Fruit fly (Drosophila melanogaster): ENCODE results near the gene Tm2.

Gene Tm2

DNA sequence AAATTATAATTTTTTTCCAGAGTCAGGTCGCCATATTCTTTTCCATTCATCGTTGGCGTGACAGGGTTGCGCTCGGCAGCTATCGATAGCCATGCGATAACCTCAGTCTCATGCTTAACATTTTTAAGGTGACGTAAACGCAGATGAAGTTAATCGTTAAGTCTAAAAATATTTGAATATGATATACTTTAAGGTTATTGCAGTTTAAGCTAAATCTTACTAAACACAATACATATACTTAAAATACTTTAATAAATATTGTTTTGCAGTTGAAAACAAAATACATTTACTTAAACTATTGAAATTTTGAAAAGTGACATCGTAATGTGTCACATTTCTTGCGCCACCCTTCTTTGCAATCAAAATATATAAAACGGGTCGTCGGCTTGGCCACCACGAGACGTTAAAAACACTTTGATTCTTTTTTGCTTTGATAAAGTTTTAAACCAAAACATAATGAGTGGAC lies 34.8 kb upstream of the Tm2 start, which contains the start of the genes Cp190 and CG4338 (continued):
- TF ChIP-seq CG42726 (GFP tag; IDR thresholded peaks at IDR 0.05; ENCODE audit: partially characterized antibody) (peak; percentile 76), eyg (GFP tag; optimal IDR thresholded peaks at IDR 0.05) (peak; percentile 78), pan (optimal IDR thresholded peaks at IDR 0.05) (no peak), pan (GFP tag; optimal IDR thresholded peaks at IDR 0.05 in 1 of 2, IDR thresholded peaks at IDR 0.05 in 1 of 2) (peak in 1 of 2 experiments; percentile 97), lmd (GFP tag; IDR thresholded peaks at IDR 0.05) (peak; percentile 98), CG13424 (tag; optimal IDR thresholded peaks at IDR 0.05) (peak; percentile 99), CG10321 (GFP tag; IDR thresholded peaks at IDR 0.05) (peak; percentile 80), zen (tag; optimal IDR thresholded peaks at IDR 0.05) (peak; percentile 98), CG4424 (GFP tag; optimal IDR thresholded peaks at IDR 0.05) (peak; percentile 98), fd102C (GFP tag; optimal IDR thresholded peaks at IDR 0.05) (peak; percentile 84), CG2712 (tag; optimal IDR thresholded peaks at IDR 0.05) (peak; percentile 99), Mrtf (GFP tag; IDR thresholded peaks at IDR 0.05) (peak; percentile 94), CG14667 (GFP tag; IDR thresholded peaks at IDR 0.05) (peak; percentile 93), CG17385 (GFP tag; optimal IDR thresholded peaks at IDR 0.05) (peak; percentile 97), fu2 (GFP tag; optimal IDR thresholded peaks at IDR 0.05) (peak; percentile 85), exex (tag; optimal IDR thresholded peaks at IDR 0.05) (peak; percentile 92), oc (tag; optimal IDR thresholded peaks at IDR 0.05) (peak; percentile 98), cad (GFP tag; optimal IDR thresholded peaks at IDR 0.05) (no peak), Gsc (GFP tag; IDR thresholded peaks at IDR 0.05) (peak; percentile 87; the same call in 1 of the 2 replicates), inv (GFP tag; IDR thresholded peaks at IDR 0.05; ENCODE audit: partially characterized antibody) (peak; percentile 71), CG1233 (GFP tag; optimal IDR thresholded peaks at IDR 0.05) (peak; percentile 98), CG16863 (GFP tag; optimal IDR thresholded peaks at IDR 0.05) (peak; percentile 90), CG12942 (GFP tag; optimal IDR thresholded peaks at IDR 0.05) (peak; percentile 97), CG6813 (GFP tag; optimal IDR thresholded peaks at IDR 0.05) (peak; percentile 94), Tbp (GFP tag; optimal IDR thresholded peaks at IDR 0.05) (no peak), pros (GFP tag; optimal IDR thresholded peaks at IDR 0.05) (peak; percentile 88), CG17612 (GFP tag; IDR thresholded peaks at IDR 0.05) (peak; percentile 91), CG12391 (tag; optimal IDR thresholded peaks at IDR 0.05) (peak; percentile 99), sens (GFP tag) (peak; percentile 99), Antp (GFP tag; optimal IDR thresholded peaks at IDR 0.05) (peak; percentile 81), NC2β (GFP tag; optimal IDR thresholded peaks at IDR 0.05) (peak; percentile 88), Lpt (GFP tag; optimal IDR thresholded peaks at IDR 0.05) (no peak)

DNA sequence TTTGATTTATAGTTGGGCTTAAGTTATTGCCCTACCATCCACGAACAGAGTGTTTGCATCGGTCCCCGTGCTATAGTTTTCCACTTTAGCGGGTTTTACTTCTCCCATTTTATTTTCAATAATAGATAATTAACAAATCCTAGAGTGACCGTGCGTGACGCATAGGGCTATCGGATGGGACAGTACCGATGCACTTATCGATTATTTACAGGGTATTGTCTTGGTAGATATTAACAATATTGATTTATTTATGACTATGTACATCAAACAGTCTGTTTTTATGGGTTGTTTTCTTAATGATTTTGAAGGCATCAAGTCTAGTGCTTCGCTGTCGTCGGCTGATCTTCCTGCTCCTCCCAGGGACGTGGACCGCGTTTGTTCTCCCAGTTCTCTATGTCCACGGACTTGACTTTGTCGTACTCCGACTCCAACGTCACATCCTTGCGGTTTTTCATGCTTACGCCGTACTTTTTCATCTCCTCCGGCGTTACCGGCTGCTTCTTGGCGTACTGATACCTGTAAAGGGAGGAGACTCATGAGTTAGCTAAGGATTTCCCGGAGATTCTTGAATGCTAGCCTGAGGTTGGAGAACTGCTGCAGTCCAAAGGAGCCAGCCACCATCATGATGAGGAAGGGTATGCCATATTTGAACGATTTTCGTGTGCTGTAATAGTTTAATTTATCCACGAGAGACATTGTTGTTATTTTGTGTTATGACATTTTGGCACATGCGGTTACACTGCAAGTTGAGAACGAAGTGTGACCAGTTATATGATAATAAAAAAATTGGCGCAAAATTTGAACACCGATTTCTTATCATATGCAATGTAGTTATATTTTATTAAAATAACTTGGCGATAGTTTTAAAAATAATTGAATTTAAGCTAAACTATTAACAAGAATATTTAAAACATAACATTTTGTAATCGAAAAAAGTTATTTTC lies 31.8 kb upstream of the Tm2 start, which contains the start of the genes MRG15 and Tm1:
Gene MRG15, minus strand, starts transcription at position 184 of the 944 bp plus-strand sequence.
Gene Tm1, plus strand, starts transcription at position 295 of the 944 bp plus-strand sequence.
- TF ChIP-seq CG34224 (GFP tag; IDR thresholded peaks at IDR 0.05; ENCODE audit: partially characterized antibody) = peak; percentile 54
- TF ChIP-seq CG4404 (GFP tag; IDR thresholded peaks at IDR 0.05) = no peak
- peak; percentile 78 for TF ChIP-seq BEAF-32 (GFP tag; optimal IDR thresholded peaks at IDR 0.05)
- no peak for TF ChIP-seq ac (GFP tag; optimal IDR thresholded peaks at IDR 0.05)
- TF ChIP-seq Dll (GFP tag; IDR thresholded peaks at IDR 0.05; ENCODE audit: partially characterized antibody) = peak; percentile 71
- TF ChIP-seq trem (tag; optimal IDR thresholded peaks at IDR 0.05) = peak; percentile 35
- TF ChIP-seq CG7372 (GFP tag; IDR thresholded peaks at IDR 0.05) = no peak
- peak; percentile 91 for TF ChIP-seq E2f2 (GFP tag; IDR thresholded peaks at IDR 0.05)
- peak; percentile 33; the same call in 1 of the 2 replicates for TF ChIP-seq CG9932 (GFP tag; IDR thresholded peaks at IDR 0.05)
- peak; percentile 14 for TF ChIP-seq slp2 (GFP tag; optimal IDR thresholded peaks at IDR 0.05)
- no peak for TF ChIP-seq gro (GFP tag; optimal IDR thresholded peaks at IDR 0.05)
- peak; percentile 27; the same call in 1 of the 2 replicates for TF ChIP-seq vvl (GFP tag; IDR thresholded peaks at IDR 0.05)
- TF ChIP-seq fru (optimal IDR thresholded peaks at IDR 0.05) = no peak
- no peak for TF ChIP-seq Xbp1 (GFP tag; optimal IDR thresholded peaks at IDR 0.05)
- TF ChIP-seq amos (GFP tag; IDR thresholded peaks at IDR 0.05; ENCODE audit: partially characterized antibody) = peak; percentile 74; the same call in 1 of the 2 replicates
- peak; percentile 17 for TF ChIP-seq CG12659 (GFP tag; optimal IDR thresholded peaks at IDR 0.05)
- peak; percentile 28 for TF ChIP-seq Abd-B (GFP tag; optimal IDR thresholded peaks at IDR 0.05)
- TF ChIP-seq scrt (GFP tag; optimal IDR thresholded peaks at IDR 0.05) = no peak
